Worm (Caenorhabditis elegans) whole organism, L1 larva: ENCODE measurements around the gene F37C4.5.

Experiments
- alr-1 ChIP-seq: fragments of 200-800 bp; sonication (Bioruptor generic); optimal IDR thresholded peaks from 2 replicates; lab custom pipeline; 2018; ENCODE audit warnings: borderline replicate concordance, mild to moderate bottlenecking, missing genetic modification characterization, missing compliant biosample characterization
- ama-1 ChIP-seq: fragments of 150-350 bp; optimal IDR thresholded peaks from 2 replicates; lab custom pipeline; 2014
- blmp-1 ChIP-seq: fragments of 150-350 bp; optimal IDR thresholded peaks from 2 replicates; lab custom pipeline; 2014; ENCODE audit warnings: missing biosample characterization, missing genetic modification characterization
- ceh-8 ChIP-seq: fragments of 200-800 bp; sonication (Bioruptor generic); optimal IDR thresholded peaks from 2 replicates; lab custom pipeline; 2018; ENCODE audit warnings: mild to moderate bottlenecking, missing genetic modification characterization, moderate library complexity, missing compliant biosample characterization
- ces-1 ChIP-seq: fragments of 150-350 bp; optimal IDR thresholded peaks from 2 replicates; lab custom pipeline; 2014; ENCODE audit warnings: missing biosample characterization, missing genetic modification reagents, missing genetic modification characterization
- efl-1 ChIP-seq, 4 experiments: fragments of 150-350 bp; optimal IDR thresholded peaks in 3 of 4; peaks in 1 of 4; 1 replicate in 1 of 4; 2 replicates in 3 of 4; lab custom pipeline; 2014; ENCODE audit warnings: missing biosample characterization in 2 of 4, missing genetic modification characterization in 2 of 4, missing genetic modification reagents in 2 of 4
- egl-27 ChIP-seq, 2 experiments: fragments of 150-350 bp in 1 of 2; sonication (generic microtip); optimal IDR thresholded peaks; 3 replicates each; lab custom pipeline; 2017 to 2018; ENCODE audit warnings: missing biosample characterization in 2 of 2, missing genetic modification characterization in 2 of 2, missing genetic modification reagents in 2 of 2
- elt-2 ChIP-seq: sonication (generic microtip); optimal IDR thresholded peaks from 2 replicates; lab custom pipeline; 2016; ENCODE audit warnings: missing genetic modification characterization, mild to moderate bottlenecking, inconsistent platforms, missing compliant biosample characterization, missing genetic modification reagents
- fkh-10 ChIP-seq: sonication (generic microtip); optimal IDR thresholded peaks from 2 replicates; lab custom pipeline; 2017; ENCODE audit warnings: missing biosample characterization, missing genetic modification reagents, missing genetic modification characterization
- fkh-8 ChIP-seq: sonication (generic microtip); optimal IDR thresholded peaks from 2 replicates; lab custom pipeline; 2016; ENCODE audit warnings: mild to moderate bottlenecking, missing genetic modification characterization, missing compliant biosample characterization
- hlh-17 ChIP-seq: fragments of 200-800 bp; sonication (Bioruptor generic); optimal IDR thresholded peaks from 2 replicates; lab custom pipeline; 2018; ENCODE audit warnings: missing genetic modification characterization, mild to moderate bottlenecking, missing compliant biosample characterization, moderate library complexity, borderline replicate concordance
- hlh-4 ChIP-seq: sonication (generic microtip); optimal IDR thresholded peaks from 2 replicates; lab custom pipeline; 2016; ENCODE audit warnings: mild to moderate bottlenecking, missing genetic modification characterization, missing compliant biosample characterization
- lin-13 ChIP-seq: fragments of 150-350 bp; optimal IDR thresholded peaks from 2 replicates; lab custom pipeline; 2014; ENCODE audit warnings: missing biosample characterization, missing genetic modification reagents, missing genetic modification characterization
- lin-15B ChIP-seq: fragments of 150-350 bp; sonication (generic microtip); optimal IDR thresholded peaks from 3 replicates; lab custom pipeline; 2014; ENCODE audit warnings: missing biosample characterization, missing genetic modification characterization
- mef-2 ChIP-seq: fragments of 150-350 bp; optimal IDR thresholded peaks from 2 replicates; lab custom pipeline; 2014; ENCODE audit warnings: missing biosample characterization, missing genetic modification characterization
- nhr-28 ChIP-seq: fragments of 150-350 bp; optimal IDR thresholded peaks from 2 replicates; lab custom pipeline; 2014; ENCODE audit warnings: missing biosample characterization, missing genetic modification characterization
- nhr-47 ChIP-seq: sonication (generic microtip); optimal IDR thresholded peaks from 2 replicates; lab custom pipeline; 2016; ENCODE audit warnings: mild to moderate bottlenecking, missing genetic modification characterization, moderate library complexity, missing compliant biosample characterization
- nhr-71 ChIP-seq: sonication (generic microtip); optimal IDR thresholded peaks from 2 replicates; lab custom pipeline; 2016; ENCODE audit warnings: mild to moderate bottlenecking, missing genetic modification characterization, moderate library complexity, missing compliant biosample characterization
- pag-3 ChIP-seq: sonication (generic microtip); optimal IDR thresholded peaks from 2 replicates; lab custom pipeline; 2017; ENCODE audit warnings: missing genetic modification characterization, mild to moderate bottlenecking, missing compliant biosample characterization, antibody characterized with exemption, borderline replicate concordance; ENCODE audit not compliant: insufficient read depth
- pqm-1 ChIP-seq: sonication (generic microtip); optimal IDR thresholded peaks from 3 replicates; lab custom pipeline; 2017; ENCODE audit warnings: missing biosample characterization, missing genetic modification characterization
- rnt-1 ChIP-seq: sonication (generic microtip); optimal IDR thresholded peaks from 2 replicates; lab custom pipeline; 2016; ENCODE audit warnings: mild to moderate bottlenecking, missing genetic modification characterization, moderate library complexity, missing compliant biosample characterization
- snu-23 ChIP-seq: sonication (generic microtip); optimal IDR thresholded peaks from 2 replicates; lab custom pipeline; 2016; ENCODE audit warnings: missing genetic modification characterization, missing compliant biosample characterization
- sox-4 ChIP-seq: sonication (generic microtip); optimal IDR thresholded peaks from 2 replicates; lab custom pipeline; 2016; ENCODE audit warnings: missing genetic modification characterization, missing compliant biosample characterization
- swsn-7 ChIP-seq: sonication (generic microtip); optimal IDR thresholded peaks from 2 replicates; lab custom pipeline; 2016; ENCODE audit warnings: missing genetic modification characterization, missing compliant biosample characterization
- tlp-1 ChIP-seq: fragments of 150-350 bp; optimal IDR thresholded peaks from 2 replicates; lab custom pipeline; 2014; ENCODE audit warnings: missing biosample characterization, missing genetic modification characterization
- unc-30 ChIP-seq: sonication (generic microtip); optimal IDR thresholded peaks from 2 replicates; lab custom pipeline; 2017; ENCODE audit warnings: missing biosample characterization, missing genetic modification characterization
- unc-86 ChIP-seq: sonication (generic microtip); optimal IDR thresholded peaks from 2 replicates; lab custom pipeline; 2016; ENCODE audit warnings: missing genetic modification characterization, missing compliant biosample characterization
- unc-98 ChIP-seq: fragments of 200-800 bp; sonication (Bioruptor generic); IDR thresholded peaks from 2 replicates; pipeline ENCODE4 v1.3.6; 2022; ENCODE audit warnings: missing genetic modification characterization, missing compliant biosample characterization
- zip-4 ChIP-seq: fragments of 200-800 bp; sonication (Bioruptor generic); optimal IDR thresholded peaks from 2 replicates; lab custom pipeline; 2018; ENCODE audit warnings: mild to moderate bottlenecking, missing genetic modification characterization, moderate library complexity, missing compliant biosample characterization
- ztf-11 ChIP-seq, 2 experiments: sonication (generic microtip); optimal IDR thresholded peaks; 2 replicates each; lab custom pipeline; 2016 to 2017; ENCODE audit warnings: missing genetic modification characterization in 2 of 2, missing biosample characterization in 1 of 2, missing compliant biosample characterization in 1 of 2

F37C4.5 gene

ce11 chrIV:3873706-3874105, at the start of gene F37C4.5:
Gene F37C4.5, minus strand, starts transcription at chrIV:3873806.
- TF ChIP-seq alr-1: no peak
- no peak for TF ChIP-seq pag-3 (tag; lab: Kevin White, UChicago)
- TF ChIP-seq blmp-1: no peak
- no peak for TF ChIP-seq sox-4 (tag; lab: Kevin White, UChicago)
- TF ChIP-seq fkh-8 (tag; lab: Kevin White, UChicago): no peak
- TF ChIP-seq unc-98 (GFP tag; lab: Robert Waterston, UW): no peak
- no peak for TF ChIP-seq tlp-1 (tag; lab: Kevin White, UChicago)
- TF ChIP-seq mef-2 (tag; lab: Kevin White, UChicago): no peak
- no peak for TF ChIP-seq unc-86 (tag; lab: Kevin White, UChicago)
- TF ChIP-seq egl-27 (tag; optimal IDR thresholded peaks at IDR 0.05; lab: Kevin White, UChicago): no peak
- no peak for TF ChIP-seq unc-30 (tag; lab: Kevin White, UChicago)
- TF ChIP-seq ztf-11 (tag; optimal IDR thresholded peaks at IDR 0.05; lab: Kevin White, UChicago): no peak
- no peak for TF ChIP-seq zip-4 (GFP tag; lab: Kevin White, UChicago)
- TF ChIP-seq lin-15B (tag; lab: Kevin White, UChicago): no peak

ce11 chrIV:3921898-3922297, 48.3 kb upstream of the F37C4.5 start, which contains the start of gene clec-67:
Gene clec-67, plus strand, starts transcription at chrIV:3922165.
- TF ChIP-seq pqm-1 (tag; lab: Kevin White, UChicago): peak; percentile 21
- TF ChIP-seq elt-2 (tag; lab: Kevin White, UChicago): peak; percentile 94
- TF ChIP-seq nhr-28 (tag; lab: Kevin White, UChicago): no peak

- TF ChIP-seq hlh-17 (GFP tag; lab: Kevin White, UChicago): no peak
Observed at ce11 chrIV:3919506-3919905, 45.9 kb upstream of the F37C4.5 start, which contains the start of gene srz-19. Gene srz-19, plus strand, starts transcription at chrIV:3919806.

ce11 chrIV:3918160-3918559, 44.6 kb upstream of the F37C4.5 start, which contains the start of gene F56D6.23:
Gene F56D6.23, plus strand, starts transcription at chrIV:3918460.
- no peak for TF ChIP-seq lin-13 (GFP tag; lab: Kevin White, UChicago)
- TF ChIP-seq snu-23 (GFP tag; lab: Kevin White, UChicago): no peak
- TF ChIP-seq unc-30 (tag; lab: Kevin White, UChicago): no peak
- TF ChIP-seq ces-1 (GFP tag; lab: Kevin White, UChicago): no peak
- TF ChIP-seq nhr-71 (tag; lab: Kevin White, UChicago): no peak
- no peak for TF ChIP-seq rnt-1 (tag; lab: Kevin White, UChicago)

ce11 chrIV:3917405-3917804, 43.8 kb upstream of the F37C4.5 start, which contains the start of gene F56D6.14:
Gene F56D6.14, plus strand, starts transcription at chrIV:3917705.
- TF ChIP-seq swsn-7 (no peak), lin-15B (tag; lab: Kevin White, UChicago) (no peak)
- TF ChIP-seq, all 84 proteins: peak for 0

ce11 chrIV:3915296-3915695, 41.7 kb upstream of the F37C4.5 start, which contains the start of gene srz-20:
Gene srz-20, plus strand, starts transcription at chrIV:3915596.
- TF ChIP-seq ceh-8 (GFP tag; lab: Kevin White, UChicago) (no peak), fkh-10 (GFP tag; lab: Kevin White, UChicago) (no peak), nhr-47 (tag; lab: Kevin White, UChicago) (no peak), unc-98 (GFP tag; lab: Robert Waterston, UW) (no peak), ama-1 (no peak)
- TF ChIP-seq, all 84 proteins: peak for 0

ce11 chrIV:3914462-3914861, 40.9 kb upstream of the F37C4.5 start, which contains the start of gene F56D6.19:
Gene F56D6.19, plus strand, starts transcription at chrIV:3914762.
- TF ChIP-seq hlh-4: no peak
- no peak for TF ChIP-seq efl-1 (optimal IDR thresholded peaks at IDR 0.05; lab: Kevin White, UChicago)
- peak in 1 of 2 experiments; percentile 64 for TF ChIP-seq efl-1 (GFP tag; optimal IDR thresholded peaks at IDR 0.05 in 1 of 2; lab: Kevin White, UChicago)
